Fruit fly (Drosophila melanogaster) whole organism: Measurements from ENCODE around the gene Ibf1.

Source experiments
- CG8478 ChIP-seq: fragments of >200 bp; optimal IDR thresholded peaks from 2 replicates; lab custom pipeline; 2018; ENCODE audit warnings: inconsistent platforms
- Dll ChIP-seq: fragments of >200 bp; optimal IDR thresholded peaks from 2 replicates; lab custom pipeline; 2017
- EcR ChIP-seq, 2 experiments: fragments of >200 bp; optimal IDR thresholded peaks; 2 replicates each; lab custom pipeline; 2017; ENCODE audit warnings: missing biosample characterization in 2 of 2, missing genetic modification characterization in 2 of 2, missing genetic modification reagents in 2 of 2
- pan ChIP-seq: fragments of >200 bp; optimal IDR thresholded peaks from 2 replicates; lab custom pipeline; 2017
- psq ChIP-seq: fragments of >200 bp; optimal IDR thresholded peaks from 2 replicates; lab custom pipeline; 2017
- usp ChIP-seq: fragments of >200 bp; optimal IDR thresholded peaks from 2 replicates; lab custom pipeline; 2017; ENCODE audit warnings: missing biosample characterization, missing genetic modification characterization, mixed read lengths

DNA sequence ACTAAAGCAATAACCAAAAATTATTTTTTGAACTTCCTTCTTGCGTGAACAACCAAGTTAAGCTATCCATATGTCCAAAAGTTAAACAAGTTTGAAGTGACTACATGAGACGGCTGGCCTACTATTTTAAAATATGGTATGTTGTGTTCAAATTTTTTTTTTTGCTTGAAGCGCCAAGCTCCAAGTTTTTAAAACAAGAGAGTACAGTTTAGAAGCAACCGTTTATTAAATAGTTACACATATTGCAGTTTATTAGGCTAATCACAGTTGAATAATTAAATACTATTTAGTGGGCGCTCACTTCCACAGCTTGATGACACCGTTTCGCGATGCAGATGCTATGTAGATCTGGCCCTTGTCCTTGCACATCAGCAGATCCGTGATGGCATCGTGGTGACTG lies 18.2 kb upstream of the Ibf1 start, which contains the start of gene D1:
- TF ChIP-seq CG8478 (lab: Kevin White, UChicago) (no peak), psq (lab: Kevin White, UChicago) (no peak), usp (no peak), pan (lab: Kevin White, UChicago) (no peak), EcR (GFP tag; optimal IDR thresholded peaks at IDR 0.05; lab: Kevin White, UChicago) (no peak), Dll (lab: Kevin White, UChicago) (no peak)
